Fruit fly (Drosophila melanogaster): ENCODE data around the gene Rh5.
A peak's percentile ranks its signal among the peaks of the same experiment; 100 is the strongest.

Rh5 gene

DNA sequence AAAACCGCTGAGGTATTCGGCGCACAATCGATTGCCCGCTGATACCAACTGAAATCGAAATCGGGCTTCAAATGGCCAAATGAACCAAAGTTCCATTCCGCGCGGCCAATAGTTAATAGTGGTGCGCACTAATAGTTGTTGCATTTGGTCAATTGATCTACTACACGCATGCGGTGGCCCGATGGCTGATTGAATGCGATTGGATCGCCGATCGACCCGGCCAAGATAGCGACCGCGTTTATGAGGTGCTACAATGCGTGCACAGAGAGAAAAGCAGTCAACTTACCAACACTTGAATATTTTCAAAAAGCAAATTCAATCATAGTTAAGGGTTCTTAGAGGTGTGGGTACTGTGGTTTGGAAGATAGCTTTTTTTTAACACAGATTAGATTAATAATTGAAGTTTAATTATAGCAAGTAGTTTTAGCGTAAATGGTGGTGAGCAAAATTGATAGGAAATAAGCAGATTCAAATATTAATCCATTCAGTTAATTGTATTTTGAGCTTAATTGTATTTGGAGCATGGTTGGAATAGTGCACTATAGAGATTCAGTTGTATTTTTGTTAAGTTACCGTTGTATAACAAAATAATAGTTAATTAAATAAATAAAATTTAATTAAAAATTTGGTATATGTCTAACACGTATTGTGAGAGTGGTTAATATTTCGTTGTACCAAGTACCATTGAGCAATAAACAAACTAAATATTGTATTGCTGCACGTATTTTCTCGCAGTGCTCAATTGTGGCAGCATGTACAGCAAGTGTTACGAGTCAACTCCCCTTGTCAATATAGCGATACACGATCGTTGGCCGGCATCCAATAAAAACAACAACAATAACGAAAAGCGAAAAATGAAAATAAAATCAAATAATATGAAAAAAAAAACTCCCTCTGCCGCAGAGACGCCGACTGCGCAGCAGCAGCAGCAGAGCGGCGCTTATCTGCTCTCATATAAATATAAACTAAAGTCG is 18.8 kb downstream of the Rh5 start:
- peak; percentile 39 for TF ChIP-seq CG17801 (GFP tag; optimal IDR thresholded peaks at IDR 0.05; ENCODE audit: partially characterized antibody)

DNA sequence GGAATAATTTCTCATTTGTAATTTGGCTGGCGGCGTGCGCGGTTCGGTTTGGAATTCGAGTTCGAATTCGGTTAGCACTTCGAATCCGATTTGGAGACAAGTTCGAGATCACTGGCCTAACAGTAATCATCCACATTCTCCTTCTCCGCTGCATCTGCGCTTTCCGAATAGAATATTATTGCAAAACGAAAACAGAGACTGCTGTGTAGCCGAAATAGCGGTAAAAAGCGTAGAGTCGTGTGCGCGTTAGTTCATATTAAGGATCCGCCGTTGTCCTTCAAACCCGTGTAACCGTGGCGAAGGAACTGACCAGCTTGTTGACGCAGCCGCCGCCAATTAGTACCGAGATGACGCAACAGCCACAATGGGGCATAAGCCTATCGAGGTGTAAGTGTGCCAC is 19.5 kb downstream of the Rh5 start, which contains the start of gene dmGlut:
TSS of gene dmGlut (plus strand) at position 4 of the 400 bp plus-strand sequence.
- no peak for TF ChIP-seq CG17801 (GFP tag; optimal IDR thresholded peaks at IDR 0.05; ENCODE audit: partially characterized antibody)

DNA sequence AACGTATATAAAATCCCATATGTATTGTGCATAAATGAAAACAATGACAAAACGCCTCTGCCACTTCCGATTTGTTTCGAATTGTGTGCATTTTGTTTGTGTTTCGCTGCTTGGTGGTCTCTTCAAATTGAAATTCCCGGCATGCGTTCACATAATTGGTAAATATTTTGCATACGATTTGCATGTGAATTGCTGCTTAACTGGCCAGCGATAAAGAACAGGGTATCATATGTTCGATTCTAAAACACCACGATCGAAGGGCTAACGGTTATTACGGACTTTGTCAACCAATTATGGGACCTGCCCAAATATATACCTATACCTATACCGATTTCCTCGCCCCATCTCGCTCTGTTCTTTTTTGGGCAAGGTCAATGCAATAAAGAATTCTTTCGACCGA is 20.1 kb downstream of the Rh5 start:
- TF ChIP-seq CG17801 (GFP tag; optimal IDR thresholded peaks at IDR 0.05; ENCODE audit: partially characterized antibody), result no peak

DNA sequence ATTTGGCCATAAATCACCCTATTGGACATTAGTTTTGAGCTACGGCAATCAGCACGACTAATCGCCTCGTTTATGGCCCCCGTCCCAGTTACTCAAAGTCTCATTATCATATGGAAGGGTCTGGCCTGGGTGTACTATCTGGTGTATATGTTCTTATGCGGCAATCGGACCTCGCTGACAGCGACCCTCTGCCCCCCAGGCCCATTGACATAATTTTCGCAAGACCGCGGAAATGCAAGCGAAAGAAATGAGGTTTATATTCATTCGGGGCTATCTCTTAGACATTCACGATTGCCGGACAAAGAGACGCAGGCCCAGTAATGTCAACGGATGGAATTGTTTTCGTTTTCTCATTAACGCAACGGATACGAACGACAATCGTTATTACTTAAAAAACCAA is 20.9 kb downstream of the Rh5 start:
- TF ChIP-seq CG17801 (GFP tag; optimal IDR thresholded peaks at IDR 0.05; ENCODE audit: partially characterized antibody), result no peak

DNA sequence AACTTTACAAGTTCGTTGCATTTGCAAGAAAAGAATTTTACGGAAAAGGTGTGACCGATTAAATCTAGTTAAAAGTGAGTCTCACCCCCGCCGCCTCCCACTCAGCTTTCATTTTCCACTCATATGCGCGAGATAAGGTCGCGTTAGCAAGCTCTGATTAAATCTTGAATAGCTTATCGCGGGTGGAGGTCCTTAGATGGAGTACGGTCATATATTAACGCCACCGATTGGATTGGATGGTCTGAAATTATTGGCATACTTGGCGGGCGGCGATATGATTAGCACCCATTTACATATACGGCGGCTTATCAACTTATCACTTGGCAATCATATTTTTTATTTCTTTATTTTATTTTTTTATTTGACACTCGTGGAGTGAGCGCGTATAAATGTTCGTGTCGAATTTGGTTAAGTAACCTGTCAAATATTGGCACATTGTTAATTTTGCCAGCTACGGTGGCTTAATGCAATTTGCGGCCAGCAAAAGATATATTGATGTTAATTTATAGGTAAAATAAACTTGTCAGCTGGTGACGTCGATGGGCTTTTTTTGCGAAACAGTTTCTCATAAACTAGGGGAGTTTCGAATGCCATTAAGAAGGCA is 21.7 kb downstream of the Rh5 start:
- no peak for TF ChIP-seq CG17801 (GFP tag; optimal IDR thresholded peaks at IDR 0.05; ENCODE audit: partially characterized antibody)

DNA sequence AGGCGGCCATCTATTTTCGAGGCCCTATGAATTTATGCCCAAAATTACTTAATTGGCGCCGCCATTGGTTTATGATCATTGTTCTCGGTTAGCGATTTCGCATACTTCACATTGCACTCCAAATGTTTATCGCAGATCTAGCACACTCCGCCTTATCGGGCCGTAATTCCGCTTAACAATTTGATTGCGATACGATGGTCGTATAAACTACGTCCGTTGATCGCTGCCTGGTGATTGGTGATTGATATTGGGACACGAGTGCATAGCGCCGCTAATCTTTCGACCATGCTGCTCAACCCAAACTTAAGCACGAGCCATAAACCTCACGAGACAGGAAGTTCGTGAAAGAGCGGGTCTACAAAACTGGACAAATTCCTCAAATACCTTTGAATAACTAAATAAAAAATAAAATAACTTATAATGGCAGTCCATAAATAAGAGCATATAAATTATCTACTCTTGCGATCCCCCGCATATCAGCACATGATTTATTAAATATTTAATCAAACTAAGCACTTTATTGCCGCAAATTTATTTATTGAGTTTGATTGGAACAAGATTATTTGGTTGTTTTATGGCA is 22.7 kb downstream of the Rh5 start:
- TF ChIP-seq CG17801 (GFP tag; optimal IDR thresholded peaks at IDR 0.05; ENCODE audit: partially characterized antibody), result no peak

DNA sequence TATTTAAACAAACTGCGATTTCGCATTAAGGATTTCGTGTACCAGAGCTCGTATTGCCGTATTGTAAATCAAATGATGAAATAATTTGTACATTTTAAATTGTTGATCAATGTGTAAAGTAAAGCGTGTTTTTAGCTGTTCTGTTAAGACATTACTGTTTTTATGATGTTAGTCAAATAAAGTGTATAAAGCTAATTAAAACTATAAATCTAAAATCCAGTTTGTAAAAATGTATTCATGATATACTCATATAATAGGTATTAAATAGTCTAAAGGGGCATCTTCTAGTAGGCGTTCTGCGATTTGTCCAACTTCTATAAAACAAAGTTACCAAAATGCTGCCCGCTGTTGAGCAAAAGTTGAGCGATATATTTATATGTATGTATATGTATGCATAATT is 25.9 kb downstream of the Rh5 start, which contains the start of gene CG18788:
TSS of gene CG18788 (plus strand) at position 301 of the 400 bp plus-strand sequence.
- no peak for TF ChIP-seq CG17801 (GFP tag; optimal IDR thresholded peaks at IDR 0.05; ENCODE audit: partially characterized antibody)

DNA sequence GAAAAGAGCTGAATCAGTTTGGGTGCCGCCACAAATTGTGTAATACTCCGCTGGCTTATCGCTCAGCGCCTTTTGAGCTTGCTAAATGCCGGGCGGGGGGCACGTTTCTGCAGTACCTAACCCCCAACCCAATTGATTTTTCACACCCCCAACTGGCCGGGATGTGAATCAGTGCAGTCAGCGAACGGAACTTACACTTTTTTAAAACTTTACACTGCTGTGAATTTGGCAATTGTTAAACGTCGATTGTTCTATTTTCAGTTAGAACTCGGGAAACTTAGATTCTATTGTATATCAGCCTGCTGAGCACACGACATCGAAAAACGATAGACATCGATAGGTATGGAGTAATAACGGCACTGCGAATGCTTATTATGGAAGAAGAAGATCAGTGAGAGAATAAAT is 30.2 kb downstream of the Rh5 start, which contains the start of gene Tom70:
TSS of gene Tom70 (minus strand) at position 335 of the 405 bp plus-strand sequence.
- TF ChIP-seq CG17801 (GFP tag; optimal IDR thresholded peaks at IDR 0.05; ENCODE audit: partially characterized antibody), result peak; percentile 30

DNA sequence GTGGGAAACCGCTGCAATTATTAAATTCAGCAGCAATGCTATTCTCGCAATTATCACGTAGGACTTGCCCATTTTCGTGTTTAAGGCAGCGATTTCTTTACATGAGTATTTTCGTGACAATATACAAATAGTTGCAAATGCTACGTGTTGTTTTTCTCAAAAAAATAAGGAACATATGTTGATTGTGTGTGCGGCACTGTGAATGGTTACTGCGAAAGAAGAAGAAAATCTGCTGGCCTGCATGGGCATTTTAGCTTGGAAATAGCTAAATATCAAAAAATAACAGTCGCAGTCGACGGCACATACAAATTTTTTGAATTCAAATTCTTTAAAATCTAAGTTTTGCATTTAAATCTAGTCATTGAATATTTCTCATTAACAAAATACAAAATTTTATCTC is 32.6 kb downstream of the Rh5 start, which contains the start of gene CG6766:
TSS of gene CG6766 (minus strand) at position 180 of the 400 bp plus-strand sequence.
- peak; percentile 32 for TF ChIP-seq CG17801 (GFP tag; optimal IDR thresholded peaks at IDR 0.05; ENCODE audit: partially characterized antibody)

DNA sequence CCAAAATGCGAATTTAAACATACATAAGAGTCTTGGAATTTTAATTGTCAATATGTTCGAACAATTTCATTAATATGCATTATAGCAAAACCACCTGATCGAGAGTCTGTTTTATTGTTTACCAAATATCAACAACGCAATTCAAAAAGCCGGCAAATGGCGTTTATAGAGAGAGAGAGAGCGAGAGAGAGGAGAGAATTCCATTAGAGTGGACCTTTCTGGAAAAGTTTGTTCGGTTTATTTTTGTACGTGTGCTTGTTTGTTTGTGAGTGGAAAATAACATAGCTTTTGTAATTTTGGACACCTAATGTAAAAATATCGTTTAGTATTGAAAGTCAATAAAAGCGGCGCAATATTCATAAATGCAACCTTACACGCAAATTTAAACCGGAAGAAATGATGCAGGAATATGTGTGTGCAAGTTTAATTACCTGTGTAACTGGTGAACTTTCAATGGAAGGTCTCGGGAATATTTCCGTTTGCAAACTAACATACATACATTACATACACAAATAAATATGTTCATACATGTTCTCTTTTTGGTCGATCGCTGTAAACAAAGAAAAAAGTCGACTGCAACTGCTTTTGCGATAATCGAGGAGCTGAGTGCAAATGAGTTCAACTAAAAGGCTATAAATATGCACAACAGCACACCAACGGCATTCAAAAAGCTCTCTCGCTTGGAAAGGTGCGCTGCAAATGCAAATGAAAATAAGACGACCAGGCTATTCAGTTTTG is 36.8 kb downstream of the Rh5 start, which contains the start of gene CG6785:
TSS of gene CG6785 (minus strand) at position 588 of the 738 bp plus-strand sequence.
- peak; percentile 88 for TF ChIP-seq CG17801 (GFP tag; optimal IDR thresholded peaks at IDR 0.05; ENCODE audit: partially characterized antibody)

DNA sequence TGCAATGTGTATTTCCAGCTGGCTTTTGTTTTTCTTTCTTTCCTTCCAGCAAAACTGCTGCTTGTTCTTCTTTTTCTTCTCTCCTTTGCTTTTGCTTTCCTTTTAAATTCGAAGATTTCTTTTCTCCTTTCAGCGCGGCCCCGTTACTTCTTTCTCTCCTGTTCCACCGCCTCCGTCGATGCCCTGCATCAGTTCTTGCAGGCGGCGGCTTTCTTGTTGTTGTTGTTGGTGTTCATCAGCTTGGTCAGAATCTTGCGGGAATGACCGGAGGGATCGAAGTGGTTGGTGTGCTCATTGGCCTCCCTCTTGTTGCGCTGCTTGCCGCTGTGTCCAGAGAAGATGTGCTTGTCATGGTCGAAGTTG is 37.6 kb downstream of the Rh5 start:
- TF ChIP-seq CG17801 (GFP tag; optimal IDR thresholded peaks at IDR 0.05; ENCODE audit: partially characterized antibody), result no peak

DNA sequence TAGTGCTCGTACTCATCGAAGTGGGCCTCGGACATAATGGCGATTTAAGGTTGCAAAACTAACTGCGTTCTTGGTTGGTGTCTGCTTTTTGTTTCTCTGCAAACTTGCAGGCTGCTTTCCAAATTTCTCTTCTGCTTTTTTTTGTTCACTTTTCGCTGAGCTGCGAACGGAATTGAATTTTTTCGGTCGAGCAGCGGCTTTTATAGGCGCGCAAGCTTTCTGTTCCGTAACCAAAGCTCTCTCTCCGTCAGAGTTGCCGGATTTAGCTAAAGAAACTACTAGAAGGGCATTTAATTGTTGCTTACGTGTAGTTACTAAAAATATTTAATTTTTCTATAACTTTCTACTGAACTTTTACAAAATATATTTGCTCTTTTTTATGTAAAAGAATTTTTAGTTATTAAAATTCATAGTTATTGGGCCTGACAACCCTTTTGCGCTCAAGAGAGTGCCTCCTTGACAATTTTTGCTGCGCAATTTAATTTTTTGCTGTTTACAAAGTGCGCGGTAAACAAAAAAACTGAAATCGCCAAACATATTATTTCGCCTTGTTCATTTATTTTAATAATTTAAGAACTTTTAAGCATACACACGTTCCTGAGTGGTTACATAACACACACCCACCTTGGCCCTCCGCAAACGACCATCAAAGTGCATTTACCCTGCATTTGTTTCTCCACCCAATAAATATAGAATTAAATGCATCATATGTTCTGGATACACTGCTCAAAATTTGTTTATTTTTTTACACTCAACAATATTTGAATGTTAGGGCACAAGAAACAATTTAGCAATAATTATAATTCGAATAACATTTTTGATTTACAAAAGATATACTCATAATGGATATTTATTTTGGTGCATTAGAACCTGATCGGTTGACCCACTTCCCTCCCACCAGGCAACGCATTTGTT is 38.2 kb downstream of the Rh5 start, which contains the start of gene CG6770:
TSS of gene CG6770 (minus strand) at position 178 of the 915 bp plus-strand sequence.
- TF ChIP-seq CG17801 (GFP tag; optimal IDR thresholded peaks at IDR 0.05; ENCODE audit: partially characterized antibody), result peak; percentile 91

DNA sequence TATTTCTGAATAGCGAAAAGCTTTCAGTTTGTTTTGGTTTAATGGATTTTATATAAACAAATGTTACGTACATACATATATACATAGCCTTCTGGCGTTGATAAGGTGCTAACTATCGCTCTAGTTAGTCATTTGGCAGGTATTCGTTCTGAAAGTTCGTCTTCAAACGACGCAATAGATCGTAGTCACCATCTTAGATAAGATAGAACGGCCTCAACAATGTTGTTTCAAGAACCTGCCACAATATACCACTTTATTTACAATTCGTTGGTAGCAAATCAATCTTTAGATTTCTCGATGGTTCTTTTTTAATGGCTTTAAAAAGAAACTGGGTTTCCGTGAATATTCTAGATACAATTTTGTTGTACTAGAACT is 38.9 kb downstream of the Rh5 start:
- no peak for TF ChIP-seq CG17801 (GFP tag; optimal IDR thresholded peaks at IDR 0.05; ENCODE audit: partially characterized antibody)

DNA sequence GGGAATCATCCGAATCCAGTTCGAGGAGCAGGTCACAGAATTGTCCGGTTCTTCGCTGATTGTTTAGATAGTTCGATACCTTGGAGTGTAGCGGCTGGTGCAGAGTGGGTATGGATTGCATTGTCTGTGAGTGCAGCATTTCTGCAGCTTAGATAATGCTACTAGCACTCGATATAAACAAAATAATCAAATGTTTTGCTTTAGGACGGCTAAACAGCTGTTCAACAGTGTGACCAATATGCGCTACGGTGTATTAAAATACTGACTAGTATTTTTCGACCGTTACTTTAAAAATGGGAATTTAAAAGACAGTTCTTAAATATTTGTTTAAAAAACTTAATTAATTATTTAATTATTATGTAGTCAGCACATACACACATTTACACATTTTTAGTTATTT is 40.8 kb downstream of the Rh5 start, which contains the start of gene Plzf:
TSS of gene Plzf (minus strand) at position 196 of the 400 bp plus-strand sequence.
- TF ChIP-seq CG17801 (GFP tag; optimal IDR thresholded peaks at IDR 0.05; ENCODE audit: partially characterized antibody), result no peak

Measured in ovary, adult (tissue).